Fruit fly (Drosophila melanogaster): Measurements from ENCODE around the gene CG31709.

DNA sequence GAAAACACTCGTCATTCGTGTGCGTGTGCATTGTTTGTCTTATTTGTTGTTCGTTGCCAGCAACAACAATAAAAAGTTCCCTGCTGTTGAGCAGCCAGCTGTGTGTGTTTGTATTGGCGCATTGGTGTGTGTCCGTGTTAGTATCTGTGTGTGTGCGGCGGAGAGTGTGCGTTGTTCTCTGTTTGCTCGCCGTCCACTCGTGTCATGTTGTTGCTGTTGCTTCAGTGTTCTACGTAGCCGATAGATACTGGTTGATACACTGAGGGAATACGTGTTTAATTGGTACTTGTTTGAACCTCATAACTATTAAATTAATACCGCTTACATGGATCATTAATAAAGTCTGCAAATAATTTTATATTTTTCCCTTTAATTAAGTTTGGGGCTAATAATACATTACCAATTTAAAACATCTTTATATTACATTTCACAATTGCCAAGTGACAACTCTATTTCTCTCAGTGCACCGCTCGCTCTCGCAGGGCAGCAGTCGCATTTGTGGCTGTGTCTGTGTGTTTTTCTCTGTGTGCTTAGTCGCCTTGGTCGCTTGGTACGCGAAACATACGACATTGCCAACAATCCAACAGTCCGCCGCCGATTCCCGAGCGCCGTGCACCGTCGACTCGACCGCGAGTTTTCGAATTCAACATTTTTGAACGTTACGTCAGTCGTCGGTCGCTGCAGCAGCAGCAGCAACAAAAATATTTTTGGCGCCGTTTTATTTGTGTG, 10.9 kb downstream of the CG31709 start, which contains the start of gene brwl:
- TF ChIP-seq lola (GFP tag; optimal IDR thresholded peaks at IDR 0.05) = no peak
- no peak for TF ChIP-seq usp (GFP tag; optimal IDR thresholded peaks at IDR 0.05)
- TF ChIP-seq jim (GFP tag; optimal IDR thresholded peaks at IDR 0.05) = peak; percentile 27
- TF ChIP-seq Hr78 (GFP tag; optimal IDR thresholded peaks at IDR 0.05) = peak; percentile 26
- peak; percentile 97 for TF ChIP-seq tai (GFP tag; optimal IDR thresholded peaks at IDR 0.05)
- TF ChIP-seq brk (GFP tag; optimal IDR thresholded peaks at IDR 0.05) = peak; percentile 97
- peak; percentile 91 for TF ChIP-seq Dfd (GFP tag; optimal IDR thresholded peaks at IDR 0.05)
- peak; percentile 93 for TF ChIP-seq CrebA (GFP tag; optimal IDR thresholded peaks at IDR 0.05; ENCODE audit: borderline replicate concordance)
- peak; percentile 97 for TF ChIP-seq sv (GFP tag; optimal IDR thresholded peaks at IDR 0.05)

Measured in whole organism, wandering third instar larva.